Fruit fly (Drosophila melanogaster): ENCODE measurements around the gene Nedd8.

The Nedd8 gene

dm6 chr2L:18966844-18967243, 15.2 kb upstream of the Nedd8 start (continued):
- no peak for TF ChIP-seq Spps (tag; optimal IDR thresholded peaks at IDR 0.05)
- peak; percentile 23; the same call in 1 of the 2 replicates for TF ChIP-seq gsb (GFP tag; IDR thresholded peaks at IDR 0.05)
- TF ChIP-seq Fer3 (tag; optimal IDR thresholded peaks at IDR 0.05), result peak; percentile 67
- TF ChIP-seq vvl (GFP tag; IDR thresholded peaks at IDR 0.05), result peak; percentile 49
- peak; percentile 60 for TF ChIP-seq CG3847 (GFP tag; IDR thresholded peaks at IDR 0.05)
- peak; percentile 61 for TF ChIP-seq gem (tag; optimal IDR thresholded peaks at IDR 0.05)
- no peak for TF ChIP-seq CG5245 (GFP tag; optimal IDR thresholded peaks at IDR 0.05)
- no peak for TF ChIP-seq toy (GFP tag; IDR thresholded peaks at IDR 0.05)
- TF ChIP-seq Atf6 (GFP tag; IDR thresholded peaks at IDR 0.05), result peak; percentile 75
- TF ChIP-seq Bteb2 (GFP tag; optimal IDR thresholded peaks at IDR 0.05), result no peak
- no peak for TF ChIP-seq CG12219 (GFP tag; optimal IDR thresholded peaks at IDR 0.05)
- peak; percentile 22 for TF ChIP-seq CG15514 (GFP tag; optimal IDR thresholded peaks at IDR 0.05)
- TF ChIP-seq CG32772 (GFP tag; IDR thresholded peaks at IDR 0.05), result peak; percentile 40; the same call in 1 of the 2 replicates
- TF ChIP-seq salm (tag; optimal IDR thresholded peaks at IDR 0.05), result no peak
- no peak for TF ChIP-seq CG2199 (GFP tag; IDR thresholded peaks at IDR 0.05)
- TF ChIP-seq CTCF (GFP tag; optimal IDR thresholded peaks at IDR 0.05), result no peak
- TF ChIP-seq row (GFP tag; IDR thresholded peaks at IDR 0.05), result peak; percentile 69
- no peak for TF ChIP-seq GATAe (GFP tag; conservative IDR thresholded peaks at IDR 0.05)
- TF ChIP-seq tap (tag; optimal IDR thresholded peaks at IDR 0.05), result peak; percentile 52
- TF ChIP-seq CG10366 (GFP tag; IDR thresholded peaks at IDR 0.05), result peak; percentile 33; the same call in 1 of the 2 replicates
- TF ChIP-seq CkIIα-i1 (GFP tag; IDR thresholded peaks at IDR 0.05), result no peak
- peak; percentile 36 for TF ChIP-seq CG11504 (tag; optimal IDR thresholded peaks at IDR 0.05)
- peak; percentile 29; the same call in 1 of the 2 replicates for TF ChIP-seq MBD-R2 (GFP tag; IDR thresholded peaks at IDR 0.05)
- TF ChIP-seq hth (optimal IDR thresholded peaks at IDR 0.05), result no peak
- TF ChIP-seq CG4424 (GFP tag; optimal IDR thresholded peaks at IDR 0.05), result peak; percentile 3
- no peak for TF ChIP-seq CG34224 (GFP tag; IDR thresholded peaks at IDR 0.05; ENCODE audit: partially characterized antibody)
- no peak for TF ChIP-seq Atf-2 (GFP tag; optimal IDR thresholded peaks at IDR 0.05)
- no peak for TF ChIP-seq eyg (GFP tag; optimal IDR thresholded peaks at IDR 0.05)
- peak; percentile 34 for TF ChIP-seq CG6813 (GFP tag; optimal IDR thresholded peaks at IDR 0.05)
- TF ChIP-seq CG1832 (GFP tag; optimal IDR thresholded peaks at IDR 0.05), result no peak
- peak; percentile 33 for TF ChIP-seq Abd-B (GFP tag; optimal IDR thresholded peaks at IDR 0.05)
- peak; percentile 21 for TF ChIP-seq B-H2 (GFP tag; optimal IDR thresholded peaks at IDR 0.05)
- TF ChIP-seq CoRest (tag; optimal IDR thresholded peaks at IDR 0.05), result peak; percentile 34
- TF ChIP-seq CG4404 (GFP tag; IDR thresholded peaks at IDR 0.05), result no peak

dm6 chr2L:18966214-18966556, 14.5 kb upstream of the Nedd8 start:
- TF ChIP-seq Rx (GFP tag; IDR thresholded peaks at IDR 0.05), result peak; percentile 68; the same call in 1 of the 2 replicates
- no peak for TF ChIP-seq pros (GFP tag; optimal IDR thresholded peaks at IDR 0.05)
- TF ChIP-seq Opbp (GFP tag; IDR thresholded peaks at IDR 0.05; ENCODE audit: partially characterized antibody), result no peak
- peak; percentile 95 for TF ChIP-seq Taf1 (GFP tag; IDR thresholded peaks at IDR 0.05)
- no peak for TF ChIP-seq Lpt (GFP tag; optimal IDR thresholded peaks at IDR 0.05)
- no peak for TF ChIP-seq CG42726 (GFP tag; IDR thresholded peaks at IDR 0.05; ENCODE audit: partially characterized antibody)
- TF ChIP-seq sna (GFP tag; IDR thresholded peaks at IDR 0.05; ENCODE audit: partially characterized antibody), result no peak
- peak; percentile 60 for TF ChIP-seq CG12071 (GFP tag; optimal IDR thresholded peaks at IDR 0.05)
- peak; percentile 81 for TF ChIP-seq stc (GFP tag; IDR thresholded peaks at IDR 0.05)
- peak; percentile 81 for TF ChIP-seq cwo (GFP tag; optimal IDR thresholded peaks at IDR 0.05)
- no peak for TF ChIP-seq knrl (GFP tag; IDR thresholded peaks at IDR 0.05; ENCODE audit: partially characterized antibody)
- peak; percentile 94 for TF ChIP-seq CG11456 (GFP tag; IDR thresholded peaks at IDR 0.05)
- TF ChIP-seq CG9727 (GFP tag; optimal IDR thresholded peaks at IDR 0.05), result peak; percentile 78
- no peak for TF ChIP-seq Bgb (GFP tag; IDR thresholded peaks at IDR 0.05; ENCODE audit: partially characterized antibody)
- TF ChIP-seq Stat92E (GFP tag; optimal IDR thresholded peaks at IDR 0.05), result no peak
- peak; percentile 3 for TF ChIP-seq odd (GFP tag; optimal IDR thresholded peaks at IDR 0.05)
- no peak for TF ChIP-seq CG14965 (GFP tag; optimal IDR thresholded peaks at IDR 0.05; ENCODE audit: borderline replicate concordance)
- TF ChIP-seq ac (GFP tag; optimal IDR thresholded peaks at IDR 0.05), result no peak
- TF ChIP-seq Aef1 (GFP tag; IDR thresholded peaks at IDR 0.05), result peak; percentile 86

Data from whole organism, embryonic.